Worm (Caenorhabditis elegans): ENCODE data around the gene cutl-27.

cutl-27 gene

DNA sequence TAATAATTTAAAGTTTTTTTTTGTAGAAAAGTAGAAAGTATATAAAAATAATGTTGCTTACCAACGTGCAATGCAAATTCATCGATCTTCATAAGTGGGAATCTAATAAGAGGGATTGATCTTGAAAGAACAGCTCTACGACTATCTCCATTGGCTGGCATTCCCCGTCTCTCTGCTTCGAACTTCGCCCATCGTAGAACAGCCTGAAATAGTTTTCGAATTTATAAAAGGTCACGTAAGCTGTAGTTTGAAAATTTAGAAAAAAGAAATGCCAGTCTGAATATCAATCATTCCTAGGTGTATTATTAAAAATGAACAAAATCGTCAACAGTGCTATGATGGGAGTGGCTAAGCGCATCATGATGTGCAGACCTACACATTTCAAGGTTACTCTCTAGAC, 26.5 kb upstream of the cutl-27 start, which contains the start of gene F38H4.5:
Gene F38H4.5, plus strand, starts transcription at position 301 of the 400 bp plus-strand sequence.
- TF ChIP-seq ceh-9 (tag; optimal IDR thresholded peaks at IDR 0.05) (no peak), unc-3 (GFP tag; conservative IDR thresholded peaks at IDR 0.05) (no peak), unc-3 (tag; optimal IDR thresholded peaks at IDR 0.05) (no peak), T23F11.4 (GFP tag; optimal IDR thresholded peaks at IDR 0.05) (no peak), ama-1 (optimal IDR thresholded peaks at IDR 0.05) (no peak), nhr-11 (tag; optimal IDR thresholded peaks at IDR 0.05) (no peak), ceh-24 (tag; optimal IDR thresholded peaks at IDR 0.05) (no peak), ceh-31 (tag; optimal IDR thresholded peaks at IDR 0.05) (no peak), ceh-6 (GFP tag; optimal IDR thresholded peaks at IDR 0.05) (no peak), pag-3 (tag; optimal IDR thresholded peaks at IDR 0.05; ENCODE audit: borderline replicate concordance) (no peak), ceh-18 (tag; optimal IDR thresholded peaks at IDR 0.05) (no peak), madf-2 (tag; optimal IDR thresholded peaks at IDR 0.05) (no peak), sox-2 (GFP tag; IDR thresholded peaks at IDR 0.05) (no peak), lin-11 (tag; optimal IDR thresholded peaks at IDR 0.05) (no peak), ceh-48 (tag; optimal IDR thresholded peaks at IDR 0.05) (no peak)

DNA sequence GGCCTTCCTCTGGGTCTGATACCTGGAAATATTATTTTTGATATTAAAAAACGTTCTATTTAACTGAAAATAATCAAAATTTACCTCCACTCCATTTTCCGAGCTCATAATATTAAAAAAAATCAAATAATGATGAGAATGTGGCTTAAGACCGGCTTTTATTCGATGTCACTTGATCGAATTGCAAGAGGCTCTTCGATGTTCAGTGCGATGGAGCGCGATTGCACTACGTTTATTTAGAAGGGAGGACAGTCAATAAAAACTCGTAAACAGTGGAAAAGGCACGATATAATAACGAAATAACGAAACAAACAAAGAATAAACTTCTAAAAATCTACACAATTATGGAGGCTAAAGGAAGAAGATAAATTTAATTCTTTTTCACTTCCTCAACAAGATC, 23.6 kb upstream of the cutl-27 start, which contains the start of gene tag-30:
Gene tag-30, minus strand, starts transcription at position 383 of the 400 bp plus-strand sequence.
- TF ChIP-seq hlh-30 (tag; optimal IDR thresholded peaks at IDR 0.05; ENCODE audit: insufficient read depth) (peak; percentile 66), ceh-34 (tag; optimal IDR thresholded peaks at IDR 0.05) (peak; percentile 54), ceh-2 (tag; optimal IDR thresholded peaks at IDR 0.05) (no peak), tbx-2 (tag; optimal IDR thresholded peaks at IDR 0.05) (peak; percentile 41), ceh-31 (tag; optimal IDR thresholded peaks at IDR 0.05) (peak; percentile 62), pha-2 (tag; optimal IDR thresholded peaks at IDR 0.05) (no peak), unc-42 (tag; optimal IDR thresholded peaks at IDR 0.05) (peak; percentile 59), nfya-1 (tag; optimal IDR thresholded peaks at IDR 0.05) (peak; percentile 22), che-1 (tag; optimal IDR thresholded peaks at IDR 0.05) (no peak)

- TF ChIP-seq ceh-22 (tag; optimal IDR thresholded peaks at IDR 0.05) (no peak), nfya-1 (tag; optimal IDR thresholded peaks at IDR 0.05) (no peak), zip-5 (tag; optimal IDR thresholded peaks at IDR 0.05) (no peak), elt-4 (tag; optimal IDR thresholded peaks at IDR 0.05) (no peak), ceh-19 (GFP tag; optimal IDR thresholded peaks at IDR 0.05) (no peak), unc-55 (GFP tag; optimal IDR thresholded peaks at IDR 0.05) (no peak), T23F11.4 (GFP tag; optimal IDR thresholded peaks at IDR 0.05) (no peak), hlh-15 (tag; optimal IDR thresholded peaks at IDR 0.05) (no peak), dve-1 (tag; optimal IDR thresholded peaks at IDR 0.05) (no peak), npax-4 (tag; optimal IDR thresholded peaks at IDR 0.05) (no peak), fax-1 (tag; optimal IDR thresholded peaks at IDR 0.05) (no peak), ref-2 (tag; optimal IDR thresholded peaks at IDR 0.05) (no peak), ceh-9 (tag; optimal IDR thresholded peaks at IDR 0.05) (no peak), hlh-8 (tag; optimal IDR thresholded peaks at IDR 0.05) (no peak), K02D7.2 (tag; optimal IDR thresholded peaks at IDR 0.05) (no peak), ceh-14 (tag; optimal IDR thresholded peaks at IDR 0.05) (no peak)
Observed at ce11 chrIV:11855424-11855823, 22.9 kb upstream of the cutl-27 start.

DNA sequence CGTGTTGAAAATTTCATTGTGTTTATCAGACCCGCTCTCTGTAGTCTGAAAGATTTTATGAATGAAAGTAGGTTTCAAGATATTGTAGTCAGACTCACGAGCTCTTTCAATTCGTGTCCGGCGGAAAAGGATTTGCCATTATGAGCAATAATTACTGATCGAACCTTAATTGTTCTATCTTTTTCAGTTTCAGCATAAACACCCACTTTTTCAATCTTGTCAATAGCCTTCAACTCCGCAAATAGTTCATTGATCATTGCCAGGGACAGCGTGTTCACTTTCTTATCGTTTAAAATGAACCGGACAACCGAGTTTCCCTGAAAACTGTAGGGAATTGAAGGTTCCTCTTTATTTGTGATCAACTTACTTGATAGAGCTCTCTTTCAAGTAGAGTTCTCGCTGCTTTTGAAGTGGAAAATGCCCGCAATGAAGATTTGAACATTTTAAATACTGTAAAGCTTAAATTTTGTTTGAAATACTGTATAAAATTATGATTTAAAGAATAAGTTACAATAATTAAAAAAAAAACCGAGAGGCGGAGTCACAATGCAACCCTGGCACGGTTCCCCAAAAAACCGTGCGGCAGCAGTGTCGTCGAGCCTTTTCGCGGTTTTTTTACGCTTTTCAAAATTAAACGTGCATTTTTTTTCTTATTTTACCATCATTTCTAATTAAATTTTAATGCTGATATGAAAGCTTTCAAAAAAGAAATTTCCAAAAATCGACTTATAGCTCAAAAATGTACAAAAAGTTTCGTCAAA, 22.3 kb upstream of the cutl-27 start, which contains the start of gene ech-2:
Gene ech-2, minus strand, starts transcription at position 452 of the 761 bp plus-strand sequence.
- no peak for TF ChIP-seq sox-4 (tag; optimal IDR thresholded peaks at IDR 0.05)
- TF ChIP-seq pax-1 (tag; optimal IDR thresholded peaks at IDR 0.05), result no peak
- TF ChIP-seq madf-2 (tag; optimal IDR thresholded peaks at IDR 0.05), result no peak
- no peak for TF ChIP-seq pha-4 (tag; optimal IDR thresholded peaks at IDR 0.05)
- TF ChIP-seq pros-1 (tag; optimal IDR thresholded peaks at IDR 0.05), result no peak
- TF ChIP-seq pat-9 (tag; optimal IDR thresholded peaks at IDR 0.05), result no peak
- no peak for TF ChIP-seq T23F11.4 (GFP tag; optimal IDR thresholded peaks at IDR 0.05)
- TF ChIP-seq ceh-9 (tag; optimal IDR thresholded peaks at IDR 0.05), result no peak
- TF ChIP-seq hlh-15 (tag; optimal IDR thresholded peaks at IDR 0.05), result no peak
- no peak for TF ChIP-seq unc-42 (tag; optimal IDR thresholded peaks at IDR 0.05)
- no peak for TF ChIP-seq ceh-34 (tag; optimal IDR thresholded peaks at IDR 0.05)
- no peak for TF ChIP-seq ttx-3 (tag; optimal IDR thresholded peaks at IDR 0.05)
- TF ChIP-seq hlh-13 (GFP tag; optimal IDR thresholded peaks at IDR 0.05), result no peak
- no peak for TF ChIP-seq ets-4 (tag; optimal IDR thresholded peaks at IDR 0.05)
- TF ChIP-seq ceh-45 (GFP tag; IDR thresholded peaks at IDR 0.05), result no peak
